Fruit fly (Drosophila melanogaster) S2 (cell line): ENCODE results near the gene CG3961.

Experiments
- CG8478 ChIP-seq: fragments of >200 bp; optimal IDR thresholded peaks from 2 replicates; lab custom pipeline; 2018
- CTCF ChIP-seq, 2 experiments: fragments of >200 bp; optimal IDR thresholded peaks; 2 replicates each; lab custom pipeline; 2018

The CG3961 gene

dm6 chr3L:18896297-18896863 is 6.1 kb upstream of the CG3961 start:
- TF ChIP-seq CTCF (optimal IDR thresholded peaks at IDR 0.05; lab: Kevin White, UChicago): no peak
- TF ChIP-seq CG8478: no peak

- no peak for TF ChIP-seq CG8478
- no peak for TF ChIP-seq CTCF (optimal IDR thresholded peaks at IDR 0.05; lab: Kevin White, UChicago)
These were observed 4.8 kb upstream of the CG3961 start for dm6 chr3L:18895079-18895478.

dm6 chr3L:18891986-18892385 is 1.7 kb upstream of the CG3961 start, which contains the start of gene NijB:
Gene NijB (plus strand): TSS chr3L:18892383.
- peak; percentile 27 to 59 for TF ChIP-seq CTCF (optimal IDR thresholded peaks at IDR 0.05; lab: Kevin White, UChicago)
- TF ChIP-seq CG8478: no peak

- TF ChIP-seq CG8478: no peak
- no peak for TF ChIP-seq CTCF (optimal IDR thresholded peaks at IDR 0.05; lab: Kevin White, UChicago)
These were observed 939 bp downstream of the CG3961 start for dm6 chr3L:18889222-18889866.

dm6 chr3L:18881613-18882012 is 8.7 kb downstream of the CG3961 start:
- TF ChIP-seq CG8478: no peak
- TF ChIP-seq CTCF (optimal IDR thresholded peaks at IDR 0.05; lab: Kevin White, UChicago): no peak

DNA sequence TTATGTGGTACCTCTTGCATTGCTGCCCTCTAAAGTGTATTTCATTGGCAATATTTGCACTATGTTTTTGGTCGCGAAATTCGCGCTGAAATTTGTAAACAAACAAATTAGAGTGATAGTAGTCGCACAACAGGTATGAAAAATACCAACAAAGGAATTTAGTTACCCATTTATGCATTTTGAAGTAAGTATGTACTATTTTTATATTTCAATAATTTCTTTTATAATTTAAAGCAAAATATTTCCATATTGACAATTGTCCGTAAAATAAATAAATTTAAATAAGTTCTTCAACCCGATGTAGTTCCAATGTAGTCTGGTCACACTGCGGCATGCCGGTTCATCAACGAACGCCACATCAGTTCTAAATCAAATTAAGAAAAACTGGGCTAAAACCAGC is 17.8 kb downstream of the CG3961 start, which contains the start of the genes Rad9 and Uggt:
Gene Rad9, minus strand, starts transcription at position 114 of the 400 bp plus-strand sequence.
Gene Uggt, plus strand, starts transcription at position 308 of the 400 bp plus-strand sequence.
- TF ChIP-seq CTCF (optimal IDR thresholded peaks at IDR 0.05; lab: Kevin White, UChicago) (no peak), CG8478 (no peak)

DNA sequence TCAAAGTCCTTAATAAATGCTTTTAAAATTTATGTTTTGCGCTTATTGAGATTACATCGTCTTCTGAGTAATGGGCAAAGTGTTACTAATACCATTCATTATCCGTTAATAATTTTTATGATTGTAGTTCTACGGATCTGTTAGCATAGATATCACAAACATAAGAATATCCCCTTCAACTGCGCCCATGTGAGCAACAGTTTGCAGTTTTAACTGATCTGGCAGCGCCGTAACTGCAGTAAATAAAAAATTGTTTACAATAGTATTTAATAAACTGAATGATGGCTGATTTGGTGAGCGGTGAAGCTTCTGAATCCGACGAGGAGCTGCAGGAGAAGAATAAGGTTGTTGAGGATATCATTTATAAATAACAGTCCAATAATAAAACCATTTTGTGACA is 20.3 kb downstream of the CG3961 start, which contains the start of gene Blos3:
Gene Blos3, plus strand, starts transcription at position 198 of the 400 bp plus-strand sequence.
- no peak for TF ChIP-seq CG8478
- no peak for TF ChIP-seq CTCF (optimal IDR thresholded peaks at IDR 0.05; lab: Kevin White, UChicago)

- TF ChIP-seq CTCF (optimal IDR thresholded peaks at IDR 0.05; lab: Kevin White, UChicago) (no peak), CG8478 (no peak)
These were observed 21.1 kb downstream of the CG3961 start, which contains the start of gene Grx1 for dm6 chr3L:18869035-18869826. Gene Grx1 (plus strand): TSS chr3L:18869230.

DNA sequence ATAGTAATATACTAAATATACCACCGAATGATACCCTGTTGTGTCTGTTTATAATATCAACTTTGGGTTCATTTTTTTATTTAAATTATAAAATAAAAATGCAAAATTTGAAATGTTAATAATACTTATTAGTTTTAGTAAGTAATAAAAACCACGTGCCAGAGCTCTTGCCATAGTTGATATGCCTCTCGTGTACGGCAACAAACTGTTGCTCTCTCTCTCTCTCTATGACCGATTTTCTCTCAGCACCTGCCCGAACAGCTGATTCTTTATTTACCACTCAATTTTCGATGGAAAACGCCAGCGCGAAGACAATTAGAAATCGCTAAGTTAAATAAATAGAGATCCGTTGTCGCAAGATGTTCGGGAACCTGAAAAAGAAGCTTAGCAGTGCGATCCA is 22.8 kb downstream of the CG3961 start, which contains the start of gene Dysb:
Gene Dysb, plus strand, starts transcription at position 251 of the 400 bp plus-strand sequence.
- TF ChIP-seq CTCF (optimal IDR thresholded peaks at IDR 0.05; lab: Kevin White, UChicago) (no peak), CG8478 (no peak)

dm6 chr3L:18865447-18866367 is 24.6 kb downstream of the CG3961 start, which contains the start of gene CG14074:
Gene CG14074 (plus strand): TSS chr3L:18866225.
- TF ChIP-seq CG8478: no peak
- TF ChIP-seq CTCF (optimal IDR thresholded peaks at IDR 0.05; lab: Kevin White, UChicago): no peak

dm6 chr3L:18863327-18863726 is 27.0 kb downstream of the CG3961 start, which contains the start of gene CG6865:
Gene CG6865 (plus strand): TSS chr3L:18863647.
- no peak for TF ChIP-seq CTCF (optimal IDR thresholded peaks at IDR 0.05; lab: Kevin White, UChicago)
- no peak for TF ChIP-seq CG8478

dm6 chr3L:18861893-18862292 is 28.4 kb downstream of the CG3961 start:
- no peak for TF ChIP-seq CG8478
- TF ChIP-seq CTCF (optimal IDR thresholded peaks at IDR 0.05; lab: Kevin White, UChicago): no peak

DNA sequence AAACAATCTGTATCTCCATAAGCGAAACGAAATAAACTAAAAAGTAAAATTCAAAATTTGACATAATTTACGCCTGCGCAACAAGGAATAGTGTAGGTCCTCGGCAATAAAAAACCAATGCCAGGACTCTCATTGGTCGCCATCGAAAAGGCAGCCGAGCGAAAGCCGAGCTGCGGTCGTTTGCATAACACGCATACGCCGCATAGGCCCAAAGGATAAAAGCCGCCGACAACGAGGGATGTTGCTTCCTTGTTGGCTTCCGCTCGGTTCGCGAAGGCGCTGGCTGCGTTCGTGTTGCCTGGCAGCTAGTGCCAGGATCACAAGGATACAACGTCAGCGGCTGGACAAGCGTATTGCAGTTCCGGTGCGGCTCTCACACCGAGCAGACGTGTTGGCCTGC is 29.8 kb downstream of the CG3961 start:
- TF ChIP-seq CG8478: no peak
- no peak for TF ChIP-seq CTCF (optimal IDR thresholded peaks at IDR 0.05; lab: Kevin White, UChicago)

dm6 chr3L:18854412-18854811 is 35.9 kb downstream of the CG3961 start:
- TF ChIP-seq CTCF (optimal IDR thresholded peaks at IDR 0.05; lab: Kevin White, UChicago): no peak
- no peak for TF ChIP-seq CG8478
